Worm (Caenorhabditis elegans) whole organism, L4 larva: ENCODE measurements around the gene F08D12.3.

Source experiments
- ama-1 ChIP-seq: fragments of 150-350 bp; optimal IDR thresholded peaks from 2 replicates; lab custom pipeline; 2014; ENCODE audit warnings: inconsistent platforms, mixed read lengths
- ceh-82 ChIP-seq: sonication (generic microtip); optimal IDR thresholded peaks from 2 replicates; lab custom pipeline; 2017; ENCODE audit warnings: missing biosample characterization, missing genetic modification characterization
- nhr-48 ChIP-seq: sonication (generic microtip); optimal IDR thresholded peaks from 2 replicates; lab custom pipeline; 2016; ENCODE audit warnings: mild to moderate bottlenecking, missing genetic modification characterization, missing compliant biosample characterization
- nhr-76 ChIP-seq: fragments of 150-350 bp; optimal IDR thresholded peaks from 2 replicates; lab custom pipeline; 2014; ENCODE audit warnings: missing biosample characterization, missing genetic modification characterization

DNA sequence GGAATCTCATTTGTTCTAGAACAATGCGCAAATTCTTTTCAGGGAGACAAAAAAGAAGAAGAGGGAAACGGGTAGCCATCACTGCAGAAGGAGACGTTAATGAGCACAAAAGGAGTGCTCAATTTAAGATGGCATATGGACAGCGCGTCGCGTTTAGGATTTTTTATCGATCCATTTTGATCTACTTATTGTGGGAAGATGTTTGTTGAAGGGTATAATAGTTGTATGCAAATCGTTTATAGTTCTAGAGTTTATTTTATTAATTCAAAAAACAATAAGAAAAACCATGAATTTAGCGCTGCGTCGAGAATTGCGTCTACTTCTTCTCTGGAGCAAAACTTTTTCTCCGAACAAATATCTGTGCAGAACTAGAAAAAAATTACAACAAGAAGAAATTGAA is 5.8 kb upstream of the F08D12.3 start, which contains the start of gene sdz-9:
- TF ChIP-seq nhr-76 (tag; lab: Kevin White, UChicago) (no peak), ama-1 (lab: Kevin White, UChicago) (no peak), nhr-48 (tag; lab: Kevin White, UChicago) (no peak), ceh-82 (tag; lab: Kevin White, UChicago) (no peak)
